Fruit fly (Drosophila melanogaster) whole organism, wandering third instar larva: ENCODE measurements around the gene GCS1.
A peak's percentile ranks its signal among the peaks of the same experiment; 100 is the strongest.

Experiments used
- Abd-B ChIP-seq: fragments of >200 bp; optimal IDR thresholded peaks from 2 replicates; lab custom pipeline; 2017; ENCODE audit warnings: missing biosample characterization, missing genetic modification characterization
- CG32264 ChIP-seq: fragments of 200-800 bp; sonication (Bioruptor generic); optimal IDR thresholded peaks from 2 replicates; lab custom pipeline; 2016; ENCODE audit warnings: missing biosample characterization, missing genetic modification characterization
- CG9705 ChIP-seq: fragments of 200-800 bp; sonication (Bioruptor generic); optimal IDR thresholded peaks from 2 replicates; lab custom pipeline; 2018; ENCODE audit warnings: missing biosample characterization, mild to moderate bottlenecking, missing genetic modification characterization
- CrebA ChIP-seq: fragments of 200-800 bp; sonication (Bioruptor generic); optimal IDR thresholded peaks from 2 replicates; lab custom pipeline; 2016; ENCODE audit warnings: missing biosample characterization, mild to moderate bottlenecking, missing genetic modification characterization, borderline replicate concordance
- Dfd ChIP-seq: fragments of >200 bp; optimal IDR thresholded peaks from 2 replicates; lab custom pipeline; 2017; ENCODE audit warnings: missing biosample characterization, missing genetic modification characterization
- Dif ChIP-seq: fragments of 200-275, 200-300 bp; sonication (Bioruptor generic); optimal IDR thresholded peaks from 2 replicates; lab custom pipeline; 2018; ENCODE audit warnings: missing biosample characterization, missing genetic modification characterization; ENCODE audit not compliant: partially characterized antibody
- GATAd ChIP-seq: sonication (Bioruptor generic); optimal IDR thresholded peaks from 2 replicates; lab custom pipeline; 2016; ENCODE audit warnings: missing biosample characterization, missing genetic modification characterization
- HLH106 ChIP-seq: fragments of 200-800 bp; optimal IDR thresholded peaks from 3 replicates; lab custom pipeline; 2019; ENCODE audit warnings: missing biosample characterization, mild to moderate bottlenecking, missing genetic modification characterization, moderate library complexity
- Hnf4 ChIP-seq: fragments of 200-800 bp; sonication (Bioruptor generic); optimal IDR thresholded peaks from 2 replicates; lab custom pipeline; 2016; ENCODE audit warnings: missing biosample characterization, mild to moderate bottlenecking, missing genetic modification characterization
- Hr78 ChIP-seq: fragments of >200 bp; optimal IDR thresholded peaks from 2 replicates; lab custom pipeline; 2017; ENCODE audit warnings: missing biosample characterization, missing genetic modification characterization
- Hr83 ChIP-seq: fragments of 200-300 bp; sonication (Bioruptor generic); optimal IDR thresholded peaks from 2 replicates; lab custom pipeline; 2016; ENCODE audit warnings: missing biosample characterization, mild to moderate bottlenecking, missing genetic modification characterization, moderate library complexity; ENCODE audit not compliant: poor library complexity, severe bottlenecking
- Jra ChIP-seq: sonication (Bioruptor generic); optimal IDR thresholded peaks from 2 replicates; lab custom pipeline; 2016; ENCODE audit warnings: missing biosample characterization, missing genetic modification characterization
- Mio ChIP-seq: sonication (Bioruptor generic); optimal IDR thresholded peaks from 2 replicates; lab custom pipeline; 2016; ENCODE audit warnings: missing biosample characterization, missing genetic modification characterization
- Myc ChIP-seq: fragments of >200 bp; optimal IDR thresholded peaks from 2 replicates; lab custom pipeline; 2017
- N ChIP-seq: fragments of >200 bp; optimal IDR thresholded peaks from 2 replicates; lab custom pipeline; 2018; ENCODE audit warnings: missing biosample characterization, missing external identifiers, missing genetic modification characterization
- OdsH ChIP-seq: fragments of 200-800 bp; sonication (Bioruptor generic); optimal IDR thresholded peaks from 2 replicates; lab custom pipeline; 2016; ENCODE audit warnings: missing biosample characterization, mild to moderate bottlenecking, missing genetic modification characterization
- Rel ChIP-seq, 2 experiments: fragments of 200-800 bp; sonication (Bioruptor generic) in 1 of 2; optimal IDR thresholded peaks; 2 replicates in 1 of 2; 3 replicates in 1 of 2; lab custom pipeline; 2016 to 2019; ENCODE audit warnings: mild to moderate bottlenecking in 2 of 2, missing biosample characterization in 2 of 2, missing genetic modification characterization in 2 of 2, moderate library complexity in 1 of 2
- Sp1 ChIP-seq: fragments of 200-800 bp; sonication (Bioruptor generic); optimal IDR thresholded peaks from 3 replicates; lab custom pipeline; 2019; ENCODE audit warnings: missing biosample characterization, mild to moderate bottlenecking, missing genetic modification characterization, moderate library complexity
- Vsx2 ChIP-seq: fragments of 200-300, 225-300 bp; sonication (Bioruptor generic); optimal IDR thresholded peaks from 2 replicates; lab custom pipeline; 2018; ENCODE audit warnings: missing biosample characterization, missing genetic modification characterization; ENCODE audit not compliant: partially characterized antibody
- br ChIP-seq: fragments of 200-800 bp; sonication (Bioruptor generic); optimal IDR thresholded peaks from 2 replicates; lab custom pipeline; 2016; ENCODE audit warnings: missing biosample characterization, missing genetic modification characterization
- brk ChIP-seq: fragments of 200-800 bp; sonication (Bioruptor generic); optimal IDR thresholded peaks from 2 replicates; lab custom pipeline; 2016; ENCODE audit warnings: missing biosample characterization, mild to moderate bottlenecking, missing genetic modification characterization
- dl ChIP-seq, 2 experiments: fragments of 175-275, 200-275 bp in 1 of 2; fragments of 200-275 bp in 1 of 2; sonication (Bioruptor generic); optimal IDR thresholded peaks; lab custom pipeline; 2018; ENCODE audit warnings: mild to moderate bottlenecking in 2 of 2, missing biosample characterization in 2 of 2, missing genetic modification characterization in 2 of 2, moderate library complexity in 2 of 2; ENCODE audit not compliant: partially characterized antibody in 2 of 2, insufficient read depth in 1 of 2
- dmrt93B ChIP-seq: fragments of 200-800 bp; sonication (Bioruptor generic); optimal IDR thresholded peaks from 2 replicates; lab custom pipeline; 2018; ENCODE audit warnings: missing biosample characterization, mild to moderate bottlenecking, missing genetic modification characterization
- dsf ChIP-seq: sonication (Bioruptor generic); optimal IDR thresholded peaks from 2 replicates; lab custom pipeline; 2016; ENCODE audit warnings: missing biosample characterization, missing genetic modification characterization, borderline replicate concordance
- ey ChIP-seq: fragments of 200-800 bp; sonication (Bioruptor generic); optimal IDR thresholded peaks from 2 replicates; lab custom pipeline; 2016; ENCODE audit warnings: missing biosample characterization, missing genetic modification characterization
- foxo ChIP-seq, 2 experiments: fragments of 200-800 bp; sonication (Bioruptor generic); optimal IDR thresholded peaks; 2 replicates in 1 of 2; 3 replicates in 1 of 2; lab custom pipeline; 2016 to 2017; ENCODE audit warnings: missing biosample characterization in 2 of 2, missing genetic modification characterization in 2 of 2
- fru ChIP-seq: fragments of 200-800 bp; sonication (Bioruptor generic); optimal IDR thresholded peaks from 3 replicates; lab custom pipeline; 2016; ENCODE audit warnings: missing biosample characterization, mild to moderate bottlenecking, missing genetic modification characterization
- h ChIP-seq: fragments of 200-800 bp; sonication (Bioruptor generic); optimal IDR thresholded peaks from 3 replicates; lab custom pipeline; 2016; ENCODE audit warnings: missing biosample characterization, mild to moderate bottlenecking, missing genetic modification characterization
- jim ChIP-seq: fragments of 175-275, 200-325 bp; sonication (Bioruptor generic); optimal IDR thresholded peaks from 2 replicates; lab custom pipeline; 2016; ENCODE audit warnings: missing biosample characterization, mild to moderate bottlenecking, missing genetic modification characterization
- lola ChIP-seq: fragments of >200 bp; optimal IDR thresholded peaks from 2 replicates; lab custom pipeline; 2017; ENCODE audit warnings: missing biosample characterization, missing genetic modification characterization
- pan ChIP-seq: fragments of >200 bp; optimal IDR thresholded peaks from 2 replicates; lab custom pipeline; 2017
- psq ChIP-seq: fragments of 200-800 bp; sonication (Bioruptor generic); optimal IDR thresholded peaks from 3 replicates; lab custom pipeline; 2017; ENCODE audit warnings: missing biosample characterization, mild to moderate bottlenecking, missing genetic modification characterization, moderate library complexity
- rgr ChIP-seq: fragments of 200-800 bp; sonication (Bioruptor generic); optimal IDR thresholded peaks from 3 replicates; lab custom pipeline; 2016; ENCODE audit warnings: missing biosample characterization, mild to moderate bottlenecking, missing genetic modification characterization
- sage ChIP-seq: fragments of 200-800 bp; sonication (Bioruptor generic); optimal IDR thresholded peaks from 2 replicates; lab custom pipeline; 2016; ENCODE audit warnings: missing biosample characterization, mild to moderate bottlenecking, missing genetic modification characterization
- sv ChIP-seq: fragments of 200-800 bp; sonication (Bioruptor generic); optimal IDR thresholded peaks from 3 replicates; lab custom pipeline; 2016; ENCODE audit warnings: missing biosample characterization, missing genetic modification characterization
- tai ChIP-seq: sonication (Bioruptor generic); optimal IDR thresholded peaks from 2 replicates; lab custom pipeline; 2016; ENCODE audit warnings: missing biosample characterization, missing genetic modification characterization
- usp ChIP-seq: fragments of >200 bp; optimal IDR thresholded peaks from 2 replicates; lab custom pipeline; 2017; ENCODE audit warnings: missing biosample characterization, missing genetic modification characterization
- woc ChIP-seq: sonication (Bioruptor generic); optimal IDR thresholded peaks from 2 replicates; lab custom pipeline; 2016; ENCODE audit warnings: missing biosample characterization, mild to moderate bottlenecking, missing genetic modification characterization

GCS1 gene

dm6 chrX:11355708-11356174 is 7.9 kb upstream of the GCS1 start, which contains the start of gene dsh:
TSS of gene dsh (plus strand) at chrX:11355881.
- TF ChIP-seq Dfd (GFP tag; lab: Kevin White, UChicago), result no peak
- peak; percentile 4 for TF ChIP-seq Sp1 (GFP tag; lab: Kevin White, UChicago)
- TF ChIP-seq HLH106 (tag; lab: Kevin White, UChicago), result no peak
- peak; percentile 8 for TF ChIP-seq psq (GFP tag; lab: Kevin White, UChicago)
- TF ChIP-seq foxo (GFP tag; optimal IDR thresholded peaks at IDR 0.05; lab: Kevin White, UChicago), result peak in 1 of 2 experiments; percentile 41

- TF ChIP-seq jim (GFP tag; lab: Kevin White, UChicago) (peak; percentile 68), pan (lab: Kevin White, UChicago) (no peak), lola (GFP tag; lab: Kevin White, UChicago) (no peak), Hr83 (GFP tag; lab: Kevin White, UChicago) (peak; percentile 93), N (no peak), Vsx2 (GFP tag; lab: Kevin White, UChicago) (no peak), fru (GFP tag; lab: Kevin White, UChicago) (peak; percentile 92), foxo (GFP tag; optimal IDR thresholded peaks at IDR 0.05; lab: Kevin White, UChicago) (peak; percentile 46 to 96), ey (GFP tag; lab: Kevin White, UChicago) (peak; percentile 95), usp (GFP tag; lab: Kevin White, UChicago) (no peak), tai (GFP tag; lab: Kevin White, UChicago) (no peak), Jra (GFP tag; lab: Kevin White, UChicago) (peak; percentile 71), CrebA (GFP tag; lab: Kevin White, UChicago) (no peak), dl (GFP tag; optimal IDR thresholded peaks at IDR 0.05; lab: Kevin White, UChicago; ENCODE audit: insufficient read depth in 1 of 2, partially characterized antibody in 2 of 2) (no peak), Hnf4 (GFP tag; lab: Kevin White, UChicago) (peak; percentile 93), sage (GFP tag; lab: Kevin White, UChicago) (peak; percentile 77), CG32264 (peak; percentile 83), Dif (GFP tag; lab: Kevin White, UChicago) (no peak), br (GFP tag; lab: Kevin White, UChicago) (peak; percentile 93), Dfd (GFP tag; lab: Kevin White, UChicago) (no peak), OdsH (peak; percentile 91), Mio (GFP tag; lab: Kevin White, UChicago) (peak; percentile 81), dmrt93B (peak; percentile 88), woc (GFP tag; lab: Kevin White, UChicago) (peak; percentile 84), GATAd (GFP tag; lab: Kevin White, UChicago) (peak; percentile 48), rgr (GFP tag; lab: Kevin White, UChicago) (peak; percentile 96), Hr78 (GFP tag; lab: Kevin White, UChicago) (no peak), Myc (lab: Kevin White, UChicago) (no peak), Sp1 (GFP tag; lab: Kevin White, UChicago) (peak; percentile 86), HLH106 (tag; lab: Kevin White, UChicago) (peak; percentile 92), h (GFP tag; lab: Kevin White, UChicago) (peak; percentile 95), Abd-B (no peak), sv (peak; percentile 79), psq (GFP tag; lab: Kevin White, UChicago) (peak; percentile 81), Rel (GFP tag; optimal IDR thresholded peaks at IDR 0.05; lab: Kevin White, UChicago) (no peak), Rel (tag; optimal IDR thresholded peaks at IDR 0.05; lab: Kevin White, UChicago) (peak; percentile 72), CG9705 (GFP tag; lab: Kevin White, UChicago) (peak; percentile 80), dsf (GFP tag; lab: Kevin White, UChicago) (no peak), brk (GFP tag; lab: Kevin White, UChicago) (no peak)
These were observed 3.5 kb upstream of the GCS1 start for dm6 chrX:11351351-11351750.
